Worm (Caenorhabditis elegans): Measurements from ENCODE around the gene nhr-19.

Gene nhr-19

ce11 chrII:9605336-9605735 is at the start of gene nhr-19:
nhr-19 (minus strand) TSS chrII:9605526.
- TF ChIP-seq pha-4 (tag; optimal IDR thresholded peaks at IDR 0.05) (peak; percentile 10), hlh-1 (tag; optimal IDR thresholded peaks at IDR 0.05) (no peak)

- no peak for TF ChIP-seq nhr-28 (tag; optimal IDR thresholded peaks at IDR 0.05)
- no peak for TF ChIP-seq lsy-2 (tag; optimal IDR thresholded peaks at IDR 0.05)
- TF ChIP-seq lin-32 (GFP tag; optimal IDR thresholded peaks at IDR 0.05), result no peak
- TF ChIP-seq ces-1 (GFP tag; optimal IDR thresholded peaks at IDR 0.05), result no peak
- no peak for TF ChIP-seq blmp-1 (tag; optimal IDR thresholded peaks at IDR 0.05)
- TF ChIP-seq sptf-1 (tag; optimal IDR thresholded peaks at IDR 0.05), result no peak
- TF ChIP-seq nhr-2 (tag; optimal IDR thresholded peaks at IDR 0.05), result no peak
- no peak for TF ChIP-seq ceh-39 (tag; optimal IDR thresholded peaks at IDR 0.05)
- no peak for TF ChIP-seq bed-3 (GFP tag; optimal IDR thresholded peaks at IDR 0.05)
- TF ChIP-seq tbx-8 (GFP tag; optimal IDR thresholded peaks at IDR 0.05), result no peak
- no peak for TF ChIP-seq cnd-1 (tag; optimal IDR thresholded peaks at IDR 0.05)
- no peak for TF ChIP-seq elt-1 (tag; optimal IDR thresholded peaks at IDR 0.05; ENCODE audit: borderline replicate concordance, insufficient read depth)
- TF ChIP-seq drap-1 (GFP tag; optimal IDR thresholded peaks at IDR 0.05), result no peak
- no peak for TF ChIP-seq unc-120 (tag; optimal IDR thresholded peaks at IDR 0.05; ENCODE audit: poor library complexity, severe bottlenecking)
- no peak for TF ChIP-seq ham-2 (GFP tag; optimal IDR thresholded peaks at IDR 0.05)
Observed at ce11 chrII:9653679-9654078, 48.4 kb upstream of the nhr-19 start, which contains the start of gene ZK1307.2. ZK1307.2 (minus strand) TSS chrII:9653952.

ce11 chrII:9652919-9653318 is 47.6 kb upstream of the nhr-19 start, which contains the start of gene ZK1307.3:
ZK1307.3 (minus strand) TSS chrII:9653019.
- no peak for TF ChIP-seq ceh-83 (GFP tag; optimal IDR thresholded peaks at IDR 0.05)

- TF ChIP-seq elt-3 (tag; optimal IDR thresholded peaks at IDR 0.05) (no peak), nhr-237 (tag; optimal IDR thresholded peaks at IDR 0.05) (no peak), flh-1 (GFP tag; optimal IDR thresholded peaks at IDR 0.05) (no peak), pha-4 (tag; optimal IDR thresholded peaks at IDR 0.05) (no peak), lin-32 (GFP tag; optimal IDR thresholded peaks at IDR 0.05) (no peak), drap-1 (GFP tag; optimal IDR thresholded peaks at IDR 0.05) (no peak), lin-13 (tag; optimal IDR thresholded peaks at IDR 0.05) (no peak), ces-1 (GFP tag; optimal IDR thresholded peaks at IDR 0.05) (no peak), mls-2 (tag; optimal IDR thresholded peaks at IDR 0.05) (no peak), unc-62 (GFP tag; optimal IDR thresholded peaks at IDR 0.05) (no peak), hlh-1 (tag; optimal IDR thresholded peaks at IDR 0.05) (no peak), elt-1 (tag; optimal IDR thresholded peaks at IDR 0.05; ENCODE audit: borderline replicate concordance, insufficient read depth) (no peak), nhr-28 (tag; optimal IDR thresholded peaks at IDR 0.05) (no peak), ceh-83 (GFP tag; optimal IDR thresholded peaks at IDR 0.05) (no peak), mab-5 (tag; optimal IDR thresholded peaks at IDR 0.05) (no peak), nhr-12 (tag; optimal IDR thresholded peaks at IDR 0.05) (no peak), ceh-43 (GFP tag; optimal IDR thresholded peaks at IDR 0.05) (no peak), sem-2 (GFP tag; optimal IDR thresholded peaks at IDR 0.05) (no peak)
Observed at ce11 chrII:9651700-9652099, 46.4 kb upstream of the nhr-19 start, which contains the start of gene ZK1307.4. ZK1307.4 (minus strand) TSS chrII:9651800.

- TF ChIP-seq nhr-237 (tag; optimal IDR thresholded peaks at IDR 0.05) (no peak), unc-120 (tag; optimal IDR thresholded peaks at IDR 0.05; ENCODE audit: poor library complexity, severe bottlenecking) (no peak), ceh-43 (GFP tag; optimal IDR thresholded peaks at IDR 0.05) (no peak), lsy-2 (tag; optimal IDR thresholded peaks at IDR 0.05) (no peak), nhr-2 (tag; optimal IDR thresholded peaks at IDR 0.05) (no peak), mep-1 (tag; optimal IDR thresholded peaks at IDR 0.05) (no peak), cnd-1 (tag; optimal IDR thresholded peaks at IDR 0.05) (no peak), elt-3 (tag; optimal IDR thresholded peaks at IDR 0.05) (no peak), zip-8 (tag; optimal IDR thresholded peaks at IDR 0.05) (no peak), ceh-83 (GFP tag; optimal IDR thresholded peaks at IDR 0.05) (no peak)
Observed at ce11 chrII:9649191-9649590, 43.9 kb upstream of the nhr-19 start, which contains the start of gene ZK1307.9. ZK1307.9 (plus strand) TSS chrII:9649491.
